Worm (Caenorhabditis elegans): ENCODE data around the gene F48F7.6.

DNA sequence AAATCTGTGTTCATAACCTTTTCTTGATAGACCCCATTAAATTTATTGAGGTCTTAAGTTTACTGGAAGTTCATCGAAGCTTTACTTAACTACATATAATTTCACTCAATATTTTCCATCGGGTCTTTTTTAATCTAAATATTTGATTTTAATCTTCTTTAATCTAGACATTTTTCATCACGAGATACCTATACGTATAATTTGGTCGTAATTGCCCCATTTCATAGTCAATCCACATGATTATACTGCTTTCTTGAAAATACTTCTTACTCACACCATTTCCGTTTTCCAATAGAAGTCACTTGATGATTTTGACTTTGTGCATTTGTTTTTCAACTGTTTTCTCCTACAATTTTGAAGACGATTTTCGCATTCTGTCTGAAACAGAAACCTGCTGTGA lies 8.7 kb downstream of the F48F7.6 start, which contains the start of gene irld-24:
- TF ChIP-seq ceh-9 (tag; optimal IDR thresholded peaks at IDR 0.05) (no peak), lin-39 (tag; optimal IDR thresholded peaks at IDR 0.05) (no peak), pqm-1 (tag; optimal IDR thresholded peaks at IDR 0.05) (no peak), ceh-16 (tag; optimal IDR thresholded peaks at IDR 0.05) (no peak), ama-1 (optimal IDR thresholded peaks at IDR 0.05) (no peak), nhr-77 (tag; optimal IDR thresholded peaks at IDR 0.05) (no peak), mdl-1 (tag; optimal IDR thresholded peaks at IDR 0.05) (no peak)

All from whole organism, L3 larva.